Worm (Caenorhabditis elegans) whole organism, mixed stage, embryonic: ENCODE measurements around the gene C33A12.4.

Source experiments
- M03D4.4 ChIP-seq: sonication (generic microtip); optimal IDR thresholded peaks from 2 replicates; lab custom pipeline; 2017; ENCODE audit warnings: mild to moderate bottlenecking, missing genetic modification characterization, missing compliant biosample characterization
- bed-3 ChIP-seq: fragments of 200-800 bp; sonication (Bioruptor generic); optimal IDR thresholded peaks from 3 replicates; lab custom pipeline; 2018; ENCODE audit warnings: mild to moderate bottlenecking, missing genetic modification characterization, moderate library complexity, missing compliant biosample characterization
- blmp-1 ChIP-seq: fragments of 150-350 bp; optimal IDR thresholded peaks from 2 replicates; lab custom pipeline; 2014; ENCODE audit warnings: missing biosample characterization, missing genetic modification characterization
- ceh-39 ChIP-seq: fragments of 150-350 bp; optimal IDR thresholded peaks from 2 replicates; lab custom pipeline; 2014; ENCODE audit warnings: missing biosample characterization, missing genetic modification characterization
- ceh-43 ChIP-seq: fragments of 200-800 bp; sonication (Bioruptor generic); optimal IDR thresholded peaks from 2 replicates; lab custom pipeline; 2018; ENCODE audit warnings: mild to moderate bottlenecking, missing genetic modification characterization, moderate library complexity, missing compliant biosample characterization
- ceh-83 ChIP-seq: fragments of 200-800 bp; sonication (Bioruptor generic); optimal IDR thresholded peaks from 2 replicates; lab custom pipeline; 2018; ENCODE audit warnings: mild to moderate bottlenecking, missing genetic modification characterization, missing compliant biosample characterization
- ces-1 ChIP-seq: fragments of 150-350 bp; optimal IDR thresholded peaks from 2 replicates; lab custom pipeline; 2014; ENCODE audit warnings: missing biosample characterization, missing genetic modification reagents, missing genetic modification characterization
- cnd-1 ChIP-seq: fragments of 200-800 bp; sonication (Bioruptor generic); optimal IDR thresholded peaks from 2 replicates; lab custom pipeline; 2018; ENCODE audit warnings: mild to moderate bottlenecking, missing genetic modification characterization, missing compliant biosample characterization
- elt-1 ChIP-seq: sonication (generic microtip); optimal IDR thresholded peaks from 2 replicates; lab custom pipeline; 2017; ENCODE audit warnings: missing genetic modification characterization, mild to moderate bottlenecking, missing compliant biosample characterization, antibody characterized with exemption, moderate library complexity, borderline replicate concordance; ENCODE audit not compliant: insufficient read depth
- elt-3 ChIP-seq: fragments of 150-350 bp; optimal IDR thresholded peaks from 2 replicates; lab custom pipeline; 2014; ENCODE audit warnings: missing biosample characterization, missing genetic modification characterization
- flh-1 ChIP-seq: fragments of 200-800 bp; sonication (Bioruptor generic); optimal IDR thresholded peaks from 2 replicates; lab custom pipeline; 2018; ENCODE audit warnings: mild to moderate bottlenecking, missing genetic modification characterization, moderate library complexity, missing compliant biosample characterization
- ham-2 ChIP-seq: fragments of 200-800 bp; sonication (Bioruptor generic); optimal IDR thresholded peaks from 2 replicates; lab custom pipeline; 2018; ENCODE audit warnings: mild to moderate bottlenecking, missing genetic modification characterization, missing compliant biosample characterization
- lin-13 ChIP-seq: fragments of 150-350 bp; optimal IDR thresholded peaks from 2 replicates; lab custom pipeline; 2014; ENCODE audit warnings: missing biosample characterization, missing genetic modification characterization
- lsy-2 ChIP-seq: fragments of 150-350 bp; optimal IDR thresholded peaks from 2 replicates; lab custom pipeline; 2014; ENCODE audit warnings: missing biosample characterization, missing genetic modification characterization
- mab-5 ChIP-seq: fragments of 150-350 bp; optimal IDR thresholded peaks from 2 replicates; lab custom pipeline; 2014; ENCODE audit warnings: missing biosample characterization, missing genetic modification characterization
- mep-1 ChIP-seq: fragments of 150-350 bp; optimal IDR thresholded peaks from 2 replicates; lab custom pipeline; 2017; ENCODE audit warnings: missing biosample characterization, missing genetic modification reagents, missing genetic modification characterization, inconsistent platforms
- mls-2 ChIP-seq: sonication (generic microtip); optimal IDR thresholded peaks from 2 replicates; lab custom pipeline; 2016; ENCODE audit warnings: mild to moderate bottlenecking, missing genetic modification characterization, moderate library complexity, missing compliant biosample characterization
- nhr-12 ChIP-seq: fragments of 150-350 bp; optimal IDR thresholded peaks from 2 replicates; lab custom pipeline; 2014; ENCODE audit warnings: missing biosample characterization, missing genetic modification characterization
- nhr-2 ChIP-seq: fragments of 150-350 bp; optimal IDR thresholded peaks from 2 replicates; lab custom pipeline; 2014; ENCODE audit warnings: missing biosample characterization, missing genetic modification characterization
- nhr-237 ChIP-seq: fragments of 150-350 bp; optimal IDR thresholded peaks from 2 replicates; lab custom pipeline; 2014; ENCODE audit warnings: missing biosample characterization, missing genetic modification characterization
- nhr-28 ChIP-seq: fragments of 150-350 bp; optimal IDR thresholded peaks from 2 replicates; lab custom pipeline; 2014; ENCODE audit warnings: missing biosample characterization, missing genetic modification characterization
- nhr-76 ChIP-seq: sonication (generic microtip); optimal IDR thresholded peaks from 2 replicates; lab custom pipeline; 2017; ENCODE audit warnings: missing biosample characterization, missing genetic modification characterization
- pha-4 ChIP-seq: fragments of 150-350 bp; optimal IDR thresholded peaks from 2 replicates; lab custom pipeline; 2018; ENCODE audit warnings: missing biosample characterization, missing genetic modification reagents, missing genetic modification characterization
- sem-2 ChIP-seq: fragments of 200-800 bp; sonication (Bioruptor generic); optimal IDR thresholded peaks from 2 replicates; lab custom pipeline; 2018; ENCODE audit warnings: mild to moderate bottlenecking, missing genetic modification characterization, missing compliant biosample characterization
- snpc-4 ChIP-seq: fragments of 150-350 bp; optimal IDR thresholded peaks from 2 replicates; lab custom pipeline; 2014; ENCODE audit warnings: missing biosample characterization, missing genetic modification characterization
- sptf-1 ChIP-seq: sonication (generic microtip); optimal IDR thresholded peaks from 2 replicates; lab custom pipeline; 2017; ENCODE audit warnings: mild to moderate bottlenecking, missing genetic modification characterization, moderate library complexity, missing compliant biosample characterization
- tbx-8 ChIP-seq: fragments of 200-800 bp; sonication (Bioruptor generic); optimal IDR thresholded peaks from 2 replicates; lab custom pipeline; 2018; ENCODE audit warnings: mild to moderate bottlenecking, missing genetic modification characterization, moderate library complexity, missing compliant biosample characterization
- unc-39 ChIP-seq: fragments of 150-350 bp; optimal IDR thresholded peaks from 2 replicates; lab custom pipeline; 2014; ENCODE audit warnings: missing biosample characterization, missing genetic modification characterization
- unc-62 ChIP-seq: fragments of 150-350 bp; optimal IDR thresholded peaks from 2 replicates; lab custom pipeline; 2014; ENCODE audit warnings: missing biosample characterization, missing genetic modification reagents, missing genetic modification characterization
- zip-8 ChIP-seq: fragments of 150-350 bp; optimal IDR thresholded peaks from 2 replicates; lab custom pipeline; 2014; ENCODE audit warnings: missing biosample characterization, missing genetic modification characterization
- ztf-11 ChIP-seq: fragments of 150-350 bp; optimal IDR thresholded peaks from 2 replicates; lab custom pipeline; 2014; ENCODE audit warnings: missing biosample characterization, missing genetic modification characterization

Gene C33A12.4

DNA sequence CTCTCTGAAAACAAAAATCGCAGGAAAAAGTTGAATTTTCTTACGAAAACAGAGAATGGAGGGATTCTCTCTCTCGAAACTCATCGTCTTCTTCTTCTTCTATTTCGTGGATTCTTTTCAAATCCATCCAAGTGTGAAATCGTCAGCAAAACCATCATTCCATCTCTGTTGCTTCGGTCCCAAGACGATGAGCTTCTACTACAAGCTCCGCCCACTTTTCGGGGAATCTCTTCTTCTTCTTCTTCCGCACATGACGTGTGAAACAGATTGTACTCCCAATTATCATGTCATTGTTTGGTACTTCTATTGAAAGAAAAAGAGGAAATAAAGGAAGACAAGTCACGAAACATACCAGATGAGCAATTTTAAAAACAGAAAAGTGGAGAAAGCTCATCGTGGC is 12.8 kb upstream of the C33A12.4 start:
- TF ChIP-seq elt-3 (tag; lab: Kevin White, UChicago) (no peak), nhr-28 (tag; lab: Kevin White, UChicago) (no peak), flh-1 (GFP tag; lab: Kevin White, UChicago) (no peak), unc-39 (no peak), snpc-4 (no peak), zip-8 (tag; lab: Kevin White, UChicago) (no peak), M03D4.4 (no peak), cnd-1 (tag; lab: Kevin White, UChicago) (no peak), mab-5 (no peak), ceh-39 (tag; lab: Kevin White, UChicago) (no peak), nhr-237 (no peak), ceh-83 (GFP tag; lab: Kevin White, UChicago) (no peak), ztf-11 (no peak), bed-3 (GFP tag; lab: Kevin White, UChicago) (no peak), pha-4 (tag; lab: Kevin White, UChicago) (no peak), unc-62 (GFP tag; lab: Kevin White, UChicago) (no peak), mls-2 (tag; lab: Kevin White, UChicago) (no peak), blmp-1 (tag; lab: Kevin White, UChicago) (no peak), lsy-2 (tag; lab: Kevin White, UChicago) (no peak), nhr-12 (no peak)

DNA sequence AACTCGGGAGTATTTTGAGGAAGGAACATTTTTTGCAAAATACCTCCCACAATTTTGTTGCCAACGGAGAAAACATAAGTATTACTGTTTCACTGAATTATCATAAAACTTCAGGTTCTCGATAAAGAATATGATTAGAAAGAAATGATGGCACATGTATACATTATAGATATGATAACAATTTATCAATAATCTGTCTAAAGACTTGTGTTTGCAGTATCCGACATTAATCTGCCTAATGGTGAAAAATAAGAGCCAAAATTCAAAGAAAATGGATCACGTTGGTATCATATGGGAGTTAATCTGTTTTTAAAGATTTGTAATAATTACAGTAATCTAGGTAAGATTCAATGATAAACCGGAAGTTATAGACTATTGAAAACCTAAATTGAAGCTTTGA is 10.3 kb upstream of the C33A12.4 start:
- no peak for TF ChIP-seq nhr-76
- no peak for TF ChIP-seq mls-2 (tag; lab: Kevin White, UChicago)
- no peak for TF ChIP-seq flh-1 (GFP tag; lab: Kevin White, UChicago)
- no peak for TF ChIP-seq unc-39
- TF ChIP-seq tbx-8 (GFP tag; lab: Kevin White, UChicago): no peak
- TF ChIP-seq elt-3 (tag; lab: Kevin White, UChicago): no peak
- TF ChIP-seq ceh-83 (GFP tag; lab: Kevin White, UChicago): no peak
- TF ChIP-seq, all 35 proteins: peak for 0

DNA sequence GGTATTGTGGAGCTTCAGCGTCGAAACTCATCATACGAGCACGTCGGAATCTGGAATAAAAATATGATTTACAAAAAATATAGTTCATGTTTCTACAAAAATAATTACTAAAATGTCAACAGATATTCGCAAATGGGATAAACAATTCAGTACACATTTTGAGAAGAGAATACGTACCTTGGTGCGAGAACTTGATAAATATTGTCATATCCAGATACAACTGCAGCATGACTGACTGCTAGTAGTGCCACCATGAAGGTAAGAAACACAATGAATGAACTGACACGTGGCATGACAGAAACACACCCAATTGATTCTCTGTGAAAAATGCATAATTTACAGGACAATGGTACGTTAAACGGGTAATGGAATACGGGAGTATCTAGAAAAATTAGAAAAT is 8.2 kb upstream of the C33A12.4 start, which contains the start of gene nlp-35:
TSS of gene nlp-35 (minus strand) at position 319 of the 400 bp plus-strand sequence.
- no peak for TF ChIP-seq ces-1 (GFP tag; lab: Kevin White, UChicago)
- no peak for TF ChIP-seq ceh-43
- no peak for TF ChIP-seq sptf-1 (tag; lab: Kevin White, UChicago)
- TF ChIP-seq nhr-76: no peak
- TF ChIP-seq sem-2: no peak
- no peak for TF ChIP-seq mab-5
- TF ChIP-seq ham-2: no peak
- no peak for TF ChIP-seq zip-8 (tag; lab: Kevin White, UChicago)
- TF ChIP-seq mep-1 (tag; lab: Kevin White, UChicago): no peak
- TF ChIP-seq nhr-28 (tag; lab: Kevin White, UChicago): no peak

DNA sequence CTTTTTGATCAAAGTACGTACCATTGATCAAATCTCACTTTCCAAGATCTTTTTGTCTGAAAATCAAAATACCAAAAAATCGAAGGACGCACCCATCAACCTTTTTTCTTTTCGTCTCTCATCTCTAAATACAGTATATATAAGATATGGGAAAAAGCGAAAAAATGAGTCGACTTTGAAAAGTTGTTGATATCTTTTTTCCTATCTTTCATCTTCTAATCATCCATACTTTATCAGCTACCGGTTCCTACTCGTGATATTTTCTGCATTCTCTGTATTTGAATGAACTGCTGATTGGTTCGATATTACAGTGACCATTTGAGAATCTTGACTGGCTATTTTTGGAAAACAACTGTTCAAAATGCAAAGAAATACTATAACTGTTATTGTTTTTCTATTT is 6.5 kb upstream of the C33A12.4 start, which contains the start of gene C33A12.19:
TSS of gene C33A12.19 (plus strand) at position 169 of the 400 bp plus-strand sequence.
- TF ChIP-seq unc-62 (GFP tag; lab: Kevin White, UChicago) (no peak), mls-2 (tag; lab: Kevin White, UChicago) (no peak), nhr-237 (no peak), ceh-83 (GFP tag; lab: Kevin White, UChicago) (no peak), pha-4 (tag; lab: Kevin White, UChicago) (no peak)

DNA sequence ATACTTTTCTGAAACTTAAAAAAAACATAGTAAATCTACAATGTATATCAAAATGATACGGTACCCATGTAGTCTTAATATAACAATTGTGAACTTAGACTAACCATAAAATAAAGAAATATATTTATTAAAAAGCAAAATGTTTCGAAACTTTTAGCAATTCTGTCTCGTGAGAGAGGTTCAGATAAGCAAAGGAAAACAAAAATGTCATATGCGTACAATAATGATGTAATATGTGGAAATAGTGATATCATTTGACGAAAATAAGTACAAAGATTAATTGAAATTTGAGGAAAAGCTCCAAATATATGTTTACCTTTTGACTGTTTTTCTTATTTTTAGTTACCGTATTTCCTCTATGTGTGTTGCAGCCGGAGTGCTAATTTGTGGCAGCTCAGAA is 3.8 kb upstream of the C33A12.4 start:
- TF ChIP-seq unc-39 (no peak), ceh-83 (GFP tag; lab: Kevin White, UChicago) (no peak), cnd-1 (tag; lab: Kevin White, UChicago) (no peak), lin-13 (tag; lab: Kevin White, UChicago) (no peak), blmp-1 (tag; lab: Kevin White, UChicago) (no peak), bed-3 (GFP tag; lab: Kevin White, UChicago) (no peak), elt-1 (no peak), unc-62 (GFP tag; lab: Kevin White, UChicago) (no peak), flh-1 (GFP tag; lab: Kevin White, UChicago) (no peak), nhr-76 (no peak), nhr-2 (no peak), lsy-2 (tag; lab: Kevin White, UChicago) (no peak), ham-2 (no peak), ceh-43 (no peak), mls-2 (tag; lab: Kevin White, UChicago) (no peak)
